Worm (Caenorhabditis elegans): Measurements from ENCODE around the gene M01H9.5.

Gene M01H9.5

ce11 chrIV:4513269-4513819, 48.1 kb downstream of the M01H9.5 start, which contains the start of gene sar-1 (continued):
- peak; percentile 57 for TF ChIP-seq pqm-1 (tag; optimal IDR thresholded peaks at IDR 0.05)
- TF ChIP-seq elt-3 (tag; optimal IDR thresholded peaks at IDR 0.05) = no peak
- peak; percentile 56 for TF ChIP-seq jun-1 (tag; optimal IDR thresholded peaks at IDR 0.05)
- TF ChIP-seq nhr-67 (tag; optimal IDR thresholded peaks at IDR 0.05) = no peak
- no peak for TF ChIP-seq ceh-16 (tag; optimal IDR thresholded peaks at IDR 0.05)
- TF ChIP-seq sea-2 (GFP tag; optimal IDR thresholded peaks at IDR 0.05) = no peak
- peak; percentile 83 for TF ChIP-seq lsy-12 (tag; optimal IDR thresholded peaks at IDR 0.05)
- peak; percentile 82 for TF ChIP-seq lin-15B (tag; optimal IDR thresholded peaks at IDR 0.05)
- TF ChIP-seq ceh-28 (tag; optimal IDR thresholded peaks at IDR 0.05) = peak; percentile 55
- no peak for TF ChIP-seq fos-1 (tag; optimal IDR thresholded peaks at IDR 0.05)
- no peak for TF ChIP-seq ceh-9 (tag; optimal IDR thresholded peaks at IDR 0.05)
- peak; percentile 49 for TF ChIP-seq skn-1 (tag; optimal IDR thresholded peaks at IDR 0.05)
- TF ChIP-seq elt-1 (tag; optimal IDR thresholded peaks at IDR 0.05) = no peak
- TF ChIP-seq pha-4 (tag; optimal IDR thresholded peaks at IDR 0.05) = peak; percentile 48
- TF ChIP-seq nhr-76 (tag; optimal IDR thresholded peaks at IDR 0.05) = no peak

ce11 chrIV:4516478-4516877, 51.2 kb downstream of the M01H9.5 start:
- TF ChIP-seq nfya-1 (tag; optimal IDR thresholded peaks at IDR 0.05; ENCODE audit: insufficient read depth) (no peak), mml-1 (tag; optimal IDR thresholded peaks at IDR 0.05) (no peak), aly-2 (tag; optimal IDR thresholded peaks at IDR 0.05) (no peak), ceh-9 (tag; optimal IDR thresholded peaks at IDR 0.05) (no peak)

- peak; percentile 42 for TF ChIP-seq nhr-43 (tag; optimal IDR thresholded peaks at IDR 0.05; ENCODE audit: poor library complexity, severe bottlenecking)
- peak; percentile 28 for TF ChIP-seq nhr-25 (tag; optimal IDR thresholded peaks at IDR 0.05)
- no peak for TF ChIP-seq fos-1 (tag; optimal IDR thresholded peaks at IDR 0.05)
Observed at ce11 chrIV:4517066-4517465, 51.8 kb downstream of the M01H9.5 start, which contains the start of gene ZK180.5. TSS of gene ZK180.5 (minus strand) at chrIV:4517166.

All from whole organism, L3 larva.